Worm (Caenorhabditis elegans) whole organism, mixed stage, embryonic: ENCODE measurements around the gene rpl-6.

Source experiments
- bed-3 ChIP-seq: fragments of 200-800 bp; sonication (Bioruptor generic); optimal IDR thresholded peaks from 3 replicates; lab custom pipeline; 2018; ENCODE audit warnings: mild to moderate bottlenecking, missing genetic modification characterization, moderate library complexity, missing compliant biosample characterization
- blmp-1 ChIP-seq: fragments of 150-350 bp; optimal IDR thresholded peaks from 2 replicates; lab custom pipeline; 2014; ENCODE audit warnings: missing biosample characterization, missing genetic modification characterization
- ces-1 ChIP-seq: fragments of 150-350 bp; optimal IDR thresholded peaks from 2 replicates; lab custom pipeline; 2014; ENCODE audit warnings: missing biosample characterization, missing genetic modification reagents, missing genetic modification characterization
- elt-1 ChIP-seq: sonication (generic microtip); optimal IDR thresholded peaks from 2 replicates; lab custom pipeline; 2017; ENCODE audit warnings: missing genetic modification characterization, mild to moderate bottlenecking, missing compliant biosample characterization, antibody characterized with exemption, moderate library complexity, borderline replicate concordance; ENCODE audit not compliant: insufficient read depth
- lin-32 ChIP-seq: fragments of 200-800 bp; sonication (Bioruptor generic); optimal IDR thresholded peaks from 2 replicates; lab custom pipeline; 2018; ENCODE audit warnings: mild to moderate bottlenecking, missing genetic modification characterization, missing compliant biosample characterization
- lsy-2 ChIP-seq: fragments of 150-350 bp; optimal IDR thresholded peaks from 2 replicates; lab custom pipeline; 2014; ENCODE audit warnings: missing biosample characterization, missing genetic modification characterization
- mep-1 ChIP-seq: fragments of 150-350 bp; optimal IDR thresholded peaks from 2 replicates; lab custom pipeline; 2017; ENCODE audit warnings: missing biosample characterization, missing genetic modification reagents, missing genetic modification characterization, inconsistent platforms
- nhr-12 ChIP-seq: fragments of 150-350 bp; optimal IDR thresholded peaks from 2 replicates; lab custom pipeline; 2014; ENCODE audit warnings: missing biosample characterization, missing genetic modification characterization
- nhr-2 ChIP-seq: fragments of 150-350 bp; optimal IDR thresholded peaks from 2 replicates; lab custom pipeline; 2014; ENCODE audit warnings: missing biosample characterization, missing genetic modification characterization
- pha-4 ChIP-seq: fragments of 150-350 bp; optimal IDR thresholded peaks from 2 replicates; lab custom pipeline; 2018; ENCODE audit warnings: missing biosample characterization, missing genetic modification reagents, missing genetic modification characterization
- unc-62 ChIP-seq: fragments of 150-350 bp; optimal IDR thresholded peaks from 2 replicates; lab custom pipeline; 2014; ENCODE audit warnings: missing biosample characterization, missing genetic modification reagents, missing genetic modification characterization
- zip-8 ChIP-seq: fragments of 150-350 bp; optimal IDR thresholded peaks from 2 replicates; lab custom pipeline; 2014; ENCODE audit warnings: missing biosample characterization, missing genetic modification characterization

rpl-6 gene

ce11 chrIII:7253669-7254068, 45.4 kb downstream of the rpl-6 start:
- TF ChIP-seq ces-1 (GFP tag; lab: Kevin White, UChicago) = peak; percentile 81
- TF ChIP-seq nhr-2 (tag; lab: Kevin White, UChicago) = no peak
- TF ChIP-seq, all 35 proteins: peak for 1

- TF ChIP-seq unc-62 = no peak
- no peak for TF ChIP-seq nhr-12
- no peak for TF ChIP-seq lin-32 (GFP tag; lab: Kevin White, UChicago)
- TF ChIP-seq elt-1 (tag; lab: Kevin White, UChicago) = no peak
- TF ChIP-seq lsy-2 (tag; lab: Kevin White, UChicago) = no peak
- no peak for TF ChIP-seq pha-4 (tag; lab: Kevin White, UChicago)
- TF ChIP-seq bed-3 (GFP tag; lab: Kevin White, UChicago) = no peak
- TF ChIP-seq nhr-2 (tag; lab: Kevin White, UChicago) = no peak
- TF ChIP-seq mep-1 (tag; lab: Kevin White, UChicago) = no peak
- TF ChIP-seq blmp-1 (tag; lab: Kevin White, UChicago) = no peak
- no peak for TF ChIP-seq zip-8 (tag; lab: Kevin White, UChicago)
- TF ChIP-seq, all 35 proteins: peak for 0
Observed at ce11 chrIII:7258931-7259330, 50.7 kb downstream of the rpl-6 start, which contains the start of gene B0361.4. TSS of gene B0361.4 (plus strand) at chrIII:7258991.
